Worm (Caenorhabditis elegans) whole organism, L2 larva: ENCODE results near the gene T28H10.2.

ENCODE experiments used
- aly-2 ChIP-seq: fragments of 150-350 bp; optimal IDR thresholded peaks from 2 replicates; lab custom pipeline; 2014; ENCODE audit warnings: missing biosample characterization, missing genetic modification characterization
- blmp-1 ChIP-seq: sonication (generic microtip); optimal IDR thresholded peaks from 2 replicates; lab custom pipeline; 2017; ENCODE audit warnings: missing genetic modification characterization, mild to moderate bottlenecking, missing compliant biosample characterization, antibody characterized with exemption, moderate library complexity; ENCODE audit not compliant: insufficient read depth
- fos-1 ChIP-seq: fragments of 150-350 bp; optimal IDR thresholded peaks from 2 replicates; lab custom pipeline; 2014; ENCODE audit warnings: missing biosample characterization, missing genetic modification characterization
- nhr-11 ChIP-seq: fragments of 150-350 bp; optimal IDR thresholded peaks from 2 replicates; lab custom pipeline; 2014; ENCODE audit warnings: missing biosample characterization, missing genetic modification characterization
- nhr-129 ChIP-seq: fragments of 150-350 bp; optimal IDR thresholded peaks from 2 replicates; lab custom pipeline; 2014; ENCODE audit warnings: missing biosample characterization, missing genetic modification characterization
- snpc-4 ChIP-seq: fragments of 150-350 bp; optimal IDR thresholded peaks from 2 replicates; lab custom pipeline; 2014; ENCODE audit warnings: missing biosample characterization, missing genetic modification characterization
- unc-39 ChIP-seq: fragments of 150-350 bp; optimal IDR thresholded peaks from 2 replicates; lab custom pipeline; 2014; ENCODE audit warnings: missing biosample characterization, missing genetic modification characterization
- zag-1 ChIP-seq: fragments of 150-350 bp; optimal IDR thresholded peaks from 2 replicates; lab custom pipeline; 2014; ENCODE audit warnings: missing biosample characterization, missing genetic modification characterization
- ztf-4 ChIP-seq: fragments of 150-350 bp; optimal IDR thresholded peaks from 2 replicates; lab custom pipeline; 2014; ENCODE audit warnings: missing biosample characterization, missing genetic modification characterization

DNA sequence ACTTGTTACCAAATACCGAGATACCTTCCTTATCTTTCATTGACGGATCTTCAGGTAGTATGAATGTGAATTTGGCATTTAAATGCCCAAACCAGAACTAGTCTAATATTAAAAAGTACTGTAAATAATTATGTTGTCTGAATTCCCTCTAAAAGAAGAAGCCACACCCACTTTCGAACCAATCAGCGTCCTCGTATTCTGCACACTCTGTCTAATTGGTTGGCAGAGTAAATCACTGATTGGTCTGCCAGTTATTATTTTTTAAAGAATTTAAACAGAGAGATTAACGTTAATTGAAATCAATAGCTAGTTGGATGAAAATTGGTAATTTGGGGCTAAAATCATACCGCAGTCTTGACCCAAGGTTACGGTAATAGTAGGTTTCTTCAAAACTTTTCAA is 7.0 kb downstream of the T28H10.2 start:
- TF ChIP-seq unc-39 (tag; lab: Kevin White, UChicago) (no peak), ztf-4 (tag; lab: Kevin White, UChicago) (no peak), nhr-129 (tag; lab: Kevin White, UChicago) (no peak), nhr-11 (tag; lab: Kevin White, UChicago) (no peak), zag-1 (tag; lab: Kevin White, UChicago) (no peak), fos-1 (tag; lab: Kevin White, UChicago) (no peak), snpc-4 (tag; lab: Kevin White, UChicago) (no peak), blmp-1 (tag; lab: Kevin White, UChicago) (no peak), aly-2 (tag; lab: Kevin White, UChicago) (no peak)
